Worm (Caenorhabditis elegans) whole organism, late embryonic: ENCODE data around the gene C50F4.4.

ENCODE experiments used
- fkh-10 ChIP-seq: fragments of 150-350 bp; optimal IDR thresholded peaks from 2 replicates; lab custom pipeline; 2014; ENCODE audit warnings: missing biosample characterization, missing genetic modification reagents, missing genetic modification characterization
- pha-4 ChIP-seq: fragments of 150-350 bp; optimal IDR thresholded peaks from 2 replicates; lab custom pipeline; 2018; ENCODE audit warnings: missing biosample characterization, missing genetic modification reagents, missing genetic modification characterization
- unc-55 ChIP-seq: sonication (generic microtip); optimal IDR thresholded peaks from 2 replicates; lab custom pipeline; 2017; ENCODE audit warnings: missing biosample characterization, missing genetic modification reagents, missing genetic modification characterization

ce11 chrV:9516280-9516679 is 20.3 kb upstream of the C50F4.4 start:
- TF ChIP-seq fkh-10 (GFP tag; lab: Kevin White, UChicago) (no peak), pha-4 (no peak), unc-55 (GFP tag; lab: Kevin White, UChicago) (no peak)
